Worm (Caenorhabditis elegans): ENCODE data around the gene nhr-88.

nhr-88 gene

DNA sequence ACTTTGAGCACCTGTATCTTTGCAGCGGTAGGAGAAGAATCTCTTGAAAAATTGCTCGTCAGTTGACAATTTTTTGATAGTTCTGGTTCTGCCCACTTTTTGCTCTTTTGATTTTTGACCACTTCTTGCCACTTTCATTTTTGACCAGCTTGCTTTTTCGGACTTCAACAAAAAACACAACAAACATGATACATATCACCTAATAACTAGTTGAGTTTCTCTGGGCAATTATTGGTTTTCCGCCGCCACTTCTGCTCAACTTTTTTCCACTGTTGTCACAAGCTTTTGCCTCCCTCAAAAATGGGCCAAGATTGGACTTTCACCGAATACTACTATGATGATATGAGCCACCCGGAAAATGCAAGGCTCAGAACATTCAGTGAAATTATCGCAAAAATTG, 18.1 kb upstream of the nhr-88 start, which contains the start of gene srw-60:
Gene srw-60 (plus strand): TSS at position 301 of the 400 bp plus-strand sequence.
- TF ChIP-seq him-1 (tag; optimal IDR thresholded peaks at IDR 0.05) (no peak), dao-5 (tag; optimal IDR thresholded peaks at IDR 0.05) (no peak), W03F9.2 (tag; optimal IDR thresholded peaks at IDR 0.05) (no peak)

DNA sequence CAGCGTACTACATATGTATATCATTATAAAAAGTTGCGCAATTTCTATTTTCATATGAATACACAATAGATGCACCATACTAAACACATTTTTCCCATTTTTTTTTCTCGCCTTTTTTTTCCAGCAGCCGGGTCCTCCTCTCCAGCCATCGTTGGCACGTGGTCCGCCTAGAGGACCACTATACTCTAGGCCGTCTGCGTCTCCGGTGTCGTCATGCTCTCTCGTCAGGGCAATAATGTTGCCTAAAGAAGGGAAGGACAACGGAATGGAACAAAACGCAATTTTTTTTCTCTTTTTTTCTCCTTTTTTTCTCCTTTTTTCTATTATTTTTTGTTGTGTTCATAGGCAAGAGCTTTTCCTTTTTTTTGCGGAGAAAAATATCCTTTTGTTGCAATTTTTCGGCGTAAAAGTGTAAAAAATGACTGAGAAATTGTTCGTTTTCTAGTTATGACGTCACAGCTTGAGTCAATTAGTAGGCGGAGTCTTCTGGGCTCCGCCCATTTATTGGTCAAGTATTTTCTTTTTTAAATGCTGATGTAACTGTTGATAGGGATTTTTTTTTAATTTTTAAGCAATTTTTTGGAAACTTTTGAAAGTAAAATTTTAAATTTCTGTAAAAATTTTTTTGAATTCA, 13.8 kb upstream of the nhr-88 start:
- TF ChIP-seq him-1 (tag; optimal IDR thresholded peaks at IDR 0.05) (peak; percentile 67), dao-5 (tag; optimal IDR thresholded peaks at IDR 0.05) (no peak)

DNA sequence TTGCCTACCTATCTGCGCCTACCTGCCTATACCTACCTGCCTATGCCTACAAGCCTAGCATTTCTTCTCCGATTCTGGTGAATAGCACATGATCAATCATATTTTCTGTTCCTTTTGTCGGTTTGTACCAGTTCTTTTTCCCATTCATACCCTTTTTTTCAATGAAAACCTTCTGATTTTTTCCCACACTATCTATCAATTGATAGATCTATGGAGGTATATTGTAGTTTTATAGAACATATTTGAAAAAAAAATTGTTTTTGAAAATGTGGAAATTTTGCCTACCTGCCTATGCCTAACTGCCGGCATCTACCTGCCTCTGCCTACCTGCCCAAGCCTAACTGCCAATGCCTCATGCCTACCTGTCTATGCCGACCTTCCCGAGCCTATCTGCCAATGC, 12.8 kb upstream of the nhr-88 start:
- TF ChIP-seq W03F9.2 (tag; optimal IDR thresholded peaks at IDR 0.05) (no peak), dao-5 (tag; optimal IDR thresholded peaks at IDR 0.05) (no peak), him-1 (tag; optimal IDR thresholded peaks at IDR 0.05) (no peak)

DNA sequence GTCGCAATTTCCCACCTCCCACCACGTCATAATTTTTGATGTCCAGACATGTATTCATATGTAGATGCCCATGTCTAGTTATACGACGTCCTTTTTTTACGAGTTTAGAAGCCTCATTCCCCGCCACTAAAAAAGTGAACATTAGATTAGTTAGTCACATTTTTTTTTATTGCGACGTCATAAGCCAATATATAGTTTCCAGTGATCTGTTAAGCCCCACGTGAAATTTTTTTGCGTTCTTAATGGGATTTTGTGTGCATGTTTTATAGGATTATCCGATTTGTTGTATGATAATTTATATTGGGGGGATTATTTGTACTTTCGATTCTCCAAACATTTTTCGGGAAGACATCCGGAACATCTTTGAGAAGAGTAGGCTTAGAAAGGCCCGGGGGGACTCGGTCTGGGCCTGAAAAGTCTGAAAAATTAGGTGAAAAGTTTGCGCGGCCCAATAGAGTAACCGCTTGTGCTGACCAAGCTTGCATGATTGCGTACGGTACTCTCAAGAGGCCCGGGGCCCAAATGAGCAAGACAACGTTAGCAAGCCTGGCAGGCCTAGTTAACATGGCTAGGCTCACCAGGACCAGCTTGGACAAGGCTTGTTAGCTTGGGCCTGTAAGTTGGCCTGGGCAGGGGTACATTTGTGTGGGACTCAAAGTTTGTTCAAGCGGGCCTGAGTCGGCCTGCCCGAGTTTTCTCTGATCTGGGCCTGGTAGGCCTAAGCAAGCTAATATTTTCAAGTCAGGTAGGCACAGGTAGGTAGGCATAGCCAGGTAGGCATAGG, 11.0 kb upstream of the nhr-88 start:
- no peak for TF ChIP-seq W03F9.2 (tag; optimal IDR thresholded peaks at IDR 0.05)
- no peak for TF ChIP-seq him-1 (tag; optimal IDR thresholded peaks at IDR 0.05)
- TF ChIP-seq dao-5 (tag; optimal IDR thresholded peaks at IDR 0.05), result no peak

DNA sequence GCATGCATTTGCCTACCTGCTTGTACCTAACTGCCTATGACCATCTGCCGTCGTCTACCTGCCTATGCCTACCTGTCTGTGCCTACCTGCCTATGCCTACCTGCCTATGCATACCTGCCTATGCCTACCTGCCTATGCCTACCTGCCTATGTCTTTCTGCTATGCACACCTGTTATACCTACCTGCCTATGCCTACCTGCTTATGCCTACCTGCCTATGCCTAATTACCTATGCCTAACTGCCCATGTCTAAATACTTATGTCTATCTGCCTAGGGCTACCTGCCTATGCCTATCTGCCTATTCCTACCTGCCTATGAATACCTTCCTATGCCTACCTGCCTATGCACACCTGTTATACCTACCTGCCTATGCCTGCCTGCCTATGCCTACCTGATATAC, 10.1 kb upstream of the nhr-88 start:
- TF ChIP-seq dao-5 (tag; optimal IDR thresholded peaks at IDR 0.05) (no peak), W03F9.2 (tag; optimal IDR thresholded peaks at IDR 0.05) (no peak), him-1 (tag; optimal IDR thresholded peaks at IDR 0.05) (no peak)

DNA sequence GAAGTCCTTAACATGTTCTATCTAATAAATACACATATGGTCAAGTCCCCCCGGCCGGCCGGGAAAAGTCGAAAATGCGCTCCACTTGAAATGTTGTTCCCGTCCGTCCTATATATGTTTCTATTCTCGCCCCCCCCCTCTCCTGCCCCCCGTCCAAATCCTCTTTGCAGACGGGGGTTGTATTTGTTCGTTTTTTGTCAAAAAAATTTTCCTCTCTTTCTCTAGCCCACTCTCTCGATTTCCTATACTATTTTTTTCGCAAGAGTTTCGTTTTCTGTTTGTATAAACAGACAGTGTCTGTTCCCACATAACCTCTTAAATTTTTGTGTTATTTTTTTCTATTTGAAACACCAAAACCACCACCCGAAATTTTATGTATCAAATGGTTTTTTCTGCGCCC, 9.4 kb upstream of the nhr-88 start:
- no peak for TF ChIP-seq dao-5 (tag; optimal IDR thresholded peaks at IDR 0.05)
- TF ChIP-seq him-1 (tag; optimal IDR thresholded peaks at IDR 0.05), result no peak
- TF ChIP-seq W03F9.2 (tag; optimal IDR thresholded peaks at IDR 0.05), result no peak

DNA sequence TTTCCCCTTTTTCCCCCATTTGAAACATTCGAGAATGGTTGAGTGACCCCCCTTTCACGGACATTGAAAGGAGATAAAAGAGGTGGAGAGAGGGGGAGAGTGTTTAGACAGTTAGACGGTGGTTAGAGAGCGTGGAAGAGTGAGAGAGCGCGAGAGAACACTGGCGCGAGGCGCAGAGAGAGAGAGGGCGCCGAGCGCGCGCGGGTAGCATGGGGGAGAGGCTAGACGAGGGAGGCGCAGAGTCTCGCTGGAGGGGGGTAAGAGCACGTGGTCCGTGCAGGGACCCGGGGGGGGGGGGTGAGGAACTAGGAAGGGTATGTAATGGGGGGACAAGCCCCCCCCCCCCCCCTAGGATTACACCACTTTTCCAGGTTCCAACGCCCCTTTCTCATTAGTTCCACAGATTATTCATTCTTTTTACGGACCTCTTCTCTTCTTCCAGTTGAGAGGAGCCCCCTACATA, 2.5 kb upstream of the nhr-88 start:
- peak; percentile 91 for TF ChIP-seq him-1 (tag; optimal IDR thresholded peaks at IDR 0.05)
- no peak for TF ChIP-seq W03F9.2 (tag; optimal IDR thresholded peaks at IDR 0.05)
- no peak for TF ChIP-seq dao-5 (tag; optimal IDR thresholded peaks at IDR 0.05)

DNA sequence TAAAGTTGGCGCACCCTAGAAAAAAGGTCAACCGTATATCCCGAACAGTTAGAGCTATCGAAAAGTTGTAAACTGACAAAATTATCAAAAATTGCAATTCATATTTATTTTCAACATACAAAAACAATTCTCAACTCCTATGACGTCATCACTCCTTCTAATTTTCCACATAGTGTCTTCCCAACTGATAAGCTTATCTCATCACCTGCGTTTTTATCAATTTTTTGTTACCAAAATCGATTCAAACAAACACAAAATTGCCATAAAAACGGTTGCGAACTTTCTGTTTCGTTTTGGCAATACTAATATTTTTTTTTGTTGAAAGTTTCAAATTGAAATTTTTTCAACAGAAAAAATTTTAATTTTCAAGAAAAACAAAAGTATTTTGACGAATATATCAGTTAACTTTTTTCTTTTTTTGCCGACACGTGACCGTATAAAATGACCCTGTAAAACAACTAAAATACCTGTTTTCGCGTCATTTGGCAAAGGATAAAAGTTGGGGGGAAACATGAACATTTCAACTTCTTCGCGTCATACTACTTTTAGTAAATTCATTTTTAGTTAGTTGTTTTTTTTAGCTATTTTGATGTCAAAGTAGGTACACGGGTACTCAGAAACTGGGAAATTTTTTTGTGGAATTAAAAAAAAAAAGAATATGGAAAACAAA, 743 bp upstream of the nhr-88 start:
- TF ChIP-seq W03F9.2 (tag; optimal IDR thresholded peaks at IDR 0.05), result no peak

DNA sequence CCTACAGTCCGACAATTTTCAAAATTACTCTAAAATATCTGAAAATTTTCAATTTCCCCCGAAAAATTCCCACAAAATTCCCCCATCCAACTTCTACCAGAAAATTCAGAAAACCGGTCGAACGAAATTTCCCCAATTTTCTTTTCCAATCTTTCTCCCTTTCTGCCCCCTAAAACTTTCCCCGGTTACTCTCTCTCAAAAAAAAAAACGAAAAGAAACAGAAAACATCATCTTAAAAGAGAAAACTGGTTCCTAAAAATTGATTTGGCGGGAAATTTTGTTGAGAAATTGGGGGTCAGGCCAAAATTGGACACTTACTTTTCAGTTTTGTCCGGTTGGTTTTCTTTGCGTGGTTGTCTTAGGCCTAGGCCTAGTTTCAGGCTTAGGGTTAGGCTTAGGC, 1.2 kb downstream of the nhr-88 start:
- TF ChIP-seq him-1 (tag; optimal IDR thresholded peaks at IDR 0.05) (no peak), W03F9.2 (tag; optimal IDR thresholded peaks at IDR 0.05) (no peak), dao-5 (tag; optimal IDR thresholded peaks at IDR 0.05) (no peak)

DNA sequence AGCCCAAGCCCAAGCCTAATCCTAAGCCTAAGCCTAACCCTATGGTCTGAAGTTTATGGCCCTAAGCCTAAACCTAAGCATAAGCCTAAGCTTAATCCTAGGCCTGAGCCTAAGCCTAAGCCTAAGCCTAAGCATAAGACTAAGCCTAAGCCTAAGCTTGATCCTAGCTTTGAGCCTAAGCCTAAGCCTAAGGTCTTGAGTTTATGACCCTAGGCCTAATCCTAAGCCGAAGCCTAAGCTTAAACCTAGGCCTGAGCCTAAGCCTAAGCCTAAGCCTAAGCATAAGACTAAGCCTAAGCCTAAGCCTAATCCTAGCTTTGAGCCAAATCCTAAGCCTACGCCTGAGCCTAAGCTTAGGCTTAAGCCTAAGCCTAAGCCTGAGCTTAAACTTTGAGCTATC, 2.6 kb downstream of the nhr-88 start:
- TF ChIP-seq W03F9.2 (tag; optimal IDR thresholded peaks at IDR 0.05) (no peak), dao-5 (tag; optimal IDR thresholded peaks at IDR 0.05) (no peak), him-1 (tag; optimal IDR thresholded peaks at IDR 0.05) (no peak)

DNA sequence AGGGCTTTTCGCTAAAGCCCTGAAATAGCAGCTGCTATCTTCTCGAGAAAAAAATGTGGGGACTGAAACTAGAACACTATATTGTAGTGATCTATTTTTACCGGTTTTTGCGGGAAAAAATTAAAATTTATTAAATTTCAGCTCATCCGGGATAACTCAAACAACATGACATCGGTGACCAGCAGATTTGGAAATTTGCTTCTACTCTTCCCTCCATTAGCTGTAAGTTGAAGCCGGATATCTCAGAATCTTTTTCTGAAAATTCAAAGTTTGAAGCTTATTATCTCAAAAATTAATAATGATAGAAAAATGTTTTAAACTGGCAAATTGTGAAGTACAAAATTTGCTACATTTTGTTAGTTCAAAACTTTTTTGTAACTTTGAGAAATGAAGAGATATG, 7.9 kb downstream of the nhr-88 start:
- TF ChIP-seq dao-5 (tag; optimal IDR thresholded peaks at IDR 0.05) (no peak), him-1 (tag; optimal IDR thresholded peaks at IDR 0.05) (no peak), W03F9.2 (tag; optimal IDR thresholded peaks at IDR 0.05) (no peak)

DNA sequence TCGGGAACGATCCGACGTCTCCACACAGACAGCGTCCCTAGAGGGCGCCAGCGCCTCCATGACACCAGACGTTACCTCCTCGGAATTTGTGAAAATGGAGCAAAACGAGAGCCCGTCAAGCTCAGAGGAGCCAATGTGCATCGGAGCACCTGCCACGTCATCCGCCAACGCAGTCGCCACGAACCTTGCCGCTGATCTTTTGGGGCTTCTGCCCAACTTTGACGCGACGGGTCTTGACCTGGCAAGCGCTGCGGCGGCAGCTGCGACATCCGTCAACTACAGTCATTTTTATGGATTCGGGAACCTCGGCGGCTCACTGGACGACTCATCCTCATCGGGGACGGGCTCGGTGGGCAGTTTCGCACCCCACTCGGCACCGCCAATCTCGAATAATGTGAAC, 9.0 kb downstream of the nhr-88 start:
- no peak for TF ChIP-seq dao-5 (tag; optimal IDR thresholded peaks at IDR 0.05)
- no peak for TF ChIP-seq W03F9.2 (tag; optimal IDR thresholded peaks at IDR 0.05)
- TF ChIP-seq him-1 (tag; optimal IDR thresholded peaks at IDR 0.05), result no peak

DNA sequence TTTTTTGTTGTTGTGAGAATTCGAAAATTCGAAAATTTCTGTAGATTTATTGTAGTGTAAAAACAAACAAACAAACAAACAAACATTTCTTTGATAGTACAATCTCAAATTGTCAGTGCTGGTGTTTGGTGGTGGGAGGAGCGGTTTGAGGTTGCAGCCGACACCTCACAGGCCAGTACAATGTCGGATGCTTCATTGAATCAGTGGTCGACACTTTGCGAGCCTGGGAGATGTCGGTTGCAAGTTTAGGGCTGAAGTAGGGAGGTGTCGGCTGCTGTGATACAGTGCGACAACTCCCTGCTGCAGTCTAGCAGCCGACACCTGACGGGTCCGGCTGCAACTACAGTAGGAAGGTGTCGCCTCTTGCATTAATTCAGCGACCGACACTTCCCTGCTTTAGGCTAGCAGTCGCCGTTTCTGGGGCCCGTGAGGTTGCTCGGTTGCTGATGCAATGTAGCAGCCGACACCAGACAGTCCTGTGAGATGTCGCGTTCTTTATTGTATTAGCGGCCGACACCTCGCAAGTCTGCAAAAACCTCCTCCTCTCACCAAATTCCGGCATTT, 9.6 kb downstream of the nhr-88 start:
- no peak for TF ChIP-seq W03F9.2 (tag; optimal IDR thresholded peaks at IDR 0.05)
- TF ChIP-seq dao-5 (tag; optimal IDR thresholded peaks at IDR 0.05), result no peak
- no peak for TF ChIP-seq him-1 (tag; optimal IDR thresholded peaks at IDR 0.05)

DNA sequence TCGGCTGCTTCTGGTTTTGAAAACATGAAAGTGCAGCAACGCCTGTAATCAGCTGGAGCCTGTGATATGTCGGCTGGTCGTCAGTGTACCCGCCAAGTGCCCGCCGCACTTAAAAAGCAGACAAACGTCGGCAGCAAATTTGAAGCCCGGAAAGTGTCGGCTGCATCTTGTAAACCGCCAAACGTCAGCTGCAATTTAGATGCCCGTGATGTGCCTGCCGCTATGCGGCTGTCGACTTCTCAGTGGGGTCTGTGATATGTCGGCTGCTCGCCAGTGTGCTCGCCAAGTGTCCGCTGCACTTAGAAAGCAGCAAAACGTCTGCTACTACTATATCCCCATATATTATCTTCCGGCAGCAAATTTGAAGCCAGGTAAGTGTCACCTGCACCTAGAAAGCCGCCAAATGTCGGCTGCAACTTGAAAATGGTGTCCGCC, 10.7 kb downstream of the nhr-88 start:
- TF ChIP-seq him-1 (tag; optimal IDR thresholded peaks at IDR 0.05), result no peak
- TF ChIP-seq dao-5 (tag; optimal IDR thresholded peaks at IDR 0.05), result no peak
- TF ChIP-seq W03F9.2 (tag; optimal IDR thresholded peaks at IDR 0.05), result no peak

All from whole organism, L4/young adult.